Worm (Caenorhabditis elegans) whole organism, young adult: ENCODE measurements around the gene F47B8.13.

Experiments
- B0035.1 ChIP-seq: sonication (generic microtip); optimal IDR thresholded peaks from 2 replicates; lab custom pipeline; 2016; ENCODE audit warnings: missing genetic modification characterization, mild to moderate bottlenecking, missing compliant biosample characterization, missing genotype, missing genetic modification reagents
- B0261.1 ChIP-seq: sonication (generic microtip); optimal IDR thresholded peaks from 2 replicates; lab custom pipeline; 2016; ENCODE audit warnings: mild to moderate bottlenecking, missing genetic modification characterization, moderate library complexity, missing compliant biosample characterization
- B0336.3 ChIP-seq: fragments of 200-800 bp; sonication (Bioruptor generic); IDR thresholded peaks from 2 replicates; pipeline ENCODE4 v1.3.6; 2022; ENCODE audit warnings: missing genetic modification characterization, missing compliant biosample characterization
- C06A6.2 ChIP-seq: fragments of 200-800 bp; sonication (Bioruptor generic); conservative IDR thresholded peaks from 2 replicates; pipeline ENCODE4 v1.3.6; 2022; ENCODE audit warnings: missing genetic modification characterization, missing compliant biosample characterization
- F22D6.2 ChIP-seq: sonication (generic microtip); optimal IDR thresholded peaks from 2 replicates; lab custom pipeline; 2016; ENCODE audit warnings: mild to moderate bottlenecking, missing genetic modification characterization, missing compliant biosample characterization
- F33H1.4 ChIP-seq: fragments of 200-800 bp; sonication (Bioruptor generic); IDR thresholded peaks from 2 replicates; pipeline ENCODE4 v1.3.6; 2022; ENCODE audit warnings: missing genetic modification reagents, missing genetic modification characterization, missing compliant biosample characterization
- T26A5.8 ChIP-seq: sonication (generic microtip); optimal IDR thresholded peaks from 2 replicates; lab custom pipeline; 2016; ENCODE audit warnings: missing genetic modification characterization, missing compliant biosample characterization
- Y67H2A.10 ChIP-seq: fragments of 200-800 bp; sonication (Bioruptor generic); conservative IDR thresholded peaks from 2 replicates; pipeline ENCODE4 v1.3.6; 2022; ENCODE audit warnings: missing genetic modification reagents, missing genetic modification characterization, missing compliant biosample characterization
- ZK185.1 ChIP-seq: sonication (generic microtip); optimal IDR thresholded peaks from 2 replicates; lab custom pipeline; 2016; ENCODE audit warnings: mild to moderate bottlenecking, missing genetic modification characterization, missing compliant biosample characterization; ENCODE audit not compliant: poor library complexity, severe bottlenecking
- akir-1 ChIP-seq: fragments of 200-800 bp; sonication (Bioruptor generic); optimal IDR thresholded peaks from 2 replicates; lab custom pipeline; 2018; ENCODE audit warnings: mild to moderate bottlenecking, missing genetic modification characterization, moderate library complexity, missing compliant biosample characterization
- ama-1 ChIP-seq, 3 experiments: fragments of 150-350 bp in 1 of 3; sonication (generic microtip) in 2 of 3; optimal IDR thresholded peaks; 2 replicates each; lab custom pipeline; 2014 to 2018; ENCODE audit warnings: missing biosample characterization in 2 of 3, missing genetic modification characterization in 2 of 3, missing genetic modification reagents in 2 of 3
- aptf-2 ChIP-seq: fragments of 200-800 bp; sonication (Bioruptor generic); conservative IDR thresholded peaks from 2 replicates; pipeline ENCODE4 v1.3.6; 2022; ENCODE audit warnings: missing genetic modification reagents, missing genetic modification characterization, missing compliant biosample characterization
- atf-7 ChIP-seq: sonication (generic microtip); optimal IDR thresholded peaks from 2 replicates; lab custom pipeline; 2017; ENCODE audit warnings: mild to moderate bottlenecking, missing genetic modification characterization, missing compliant biosample characterization
- attf-3 ChIP-seq: fragments of 200-800 bp; sonication (Bioruptor generic); conservative IDR thresholded peaks from 2 replicates; pipeline ENCODE4 v1.3.6; 2022; ENCODE audit warnings: missing genetic modification reagents, missing genetic modification characterization, missing compliant biosample characterization
- bed-2 ChIP-seq: fragments of 200-800 bp; sonication (Bioruptor generic); IDR thresholded peaks from 2 replicates; pipeline ENCODE4 v1.3.6; 2022; ENCODE audit warnings: missing genetic modification reagents, missing genetic modification characterization, missing compliant biosample characterization
- ceh-100 ChIP-seq: fragments of 200-800 bp; sonication (Bioruptor generic); IDR thresholded peaks from 2 replicates; pipeline ENCODE4 v1.3.6; 2022; ENCODE audit warnings: missing genetic modification reagents, missing genetic modification characterization, missing compliant biosample characterization
- die-1 ChIP-seq: sonication (generic microtip); optimal IDR thresholded peaks from 2 replicates; lab custom pipeline; 2016; ENCODE audit warnings: missing genotype, mild to moderate bottlenecking, missing genetic modification characterization, missing compliant biosample characterization
- dox-1 ChIP-seq: fragments of 200-800 bp; sonication (Bioruptor generic); IDR thresholded peaks from 2 replicates; pipeline ENCODE4 v1.3.6; 2022; ENCODE audit warnings: missing genetic modification reagents, missing genetic modification characterization, missing compliant biosample characterization
- egl-44 ChIP-seq: fragments of 200-800 bp; sonication (Bioruptor generic); IDR thresholded peaks from 2 replicates; pipeline ENCODE4 v1.3.6; 2022; ENCODE audit warnings: missing genetic modification reagents, missing genetic modification characterization, missing compliant biosample characterization
- egrh-3 ChIP-seq: fragments of 200-800 bp; sonication (Bioruptor generic); IDR thresholded peaks from 2 replicates; pipeline ENCODE4 v1.3.6; 2022; ENCODE audit warnings: missing genetic modification reagents, missing genetic modification characterization, missing compliant biosample characterization
- ekl-4 ChIP-seq: fragments of 200-800 bp; sonication (Bioruptor generic); IDR thresholded peaks from 2 replicates; pipeline ENCODE4 v1.3.6; 2022; ENCODE audit warnings: missing genetic modification reagents, missing genetic modification characterization, missing compliant biosample characterization
- gei-17 ChIP-seq: fragments of 200-800 bp; sonication (Bioruptor generic); optimal IDR thresholded peaks from 2 replicates; lab custom pipeline; 2018; ENCODE audit warnings: mild to moderate bottlenecking, missing genetic modification characterization, missing compliant biosample characterization
- him-1 ChIP-seq: sonication (generic microtip); optimal IDR thresholded peaks from 2 replicates; lab custom pipeline; 2016; ENCODE audit warnings: missing genotype, missing genetic modification reagents, missing genetic modification characterization, missing compliant biosample characterization
- hlh-12 ChIP-seq: sonication (generic microtip); optimal IDR thresholded peaks from 2 replicates; lab custom pipeline; 2016; ENCODE audit warnings: missing genetic modification characterization, missing compliant biosample characterization
- hsf-1 ChIP-seq: fragments of 200-800 bp; sonication (Bioruptor generic); IDR thresholded peaks from 2 replicates; pipeline ENCODE4 v1.3.6; 2022; ENCODE audit warnings: missing genetic modification reagents, missing genetic modification characterization, missing compliant biosample characterization
- lin-35 ChIP-seq, 3 experiments: fragments of 150-350 bp in 2 of 3; sonication (generic microtip) in 1 of 3; optimal IDR thresholded peaks; 2 replicates each; lab custom pipeline; 2014 to 2018; ENCODE audit warnings: missing biosample characterization in 3 of 3, missing genetic modification characterization in 3 of 3, missing genetic modification reagents in 3 of 3
- lin-40 ChIP-seq: sonication (generic microtip); optimal IDR thresholded peaks from 2 replicates; lab custom pipeline; 2016; ENCODE audit warnings: missing genetic modification characterization, mild to moderate bottlenecking, missing compliant biosample characterization, missing genotype, missing genetic modification reagents
- lin-54 ChIP-seq: fragments of 200-800 bp; sonication (Bioruptor generic); optimal IDR thresholded peaks from 2 replicates; lab custom pipeline; 2018; ENCODE audit warnings: mild to moderate bottlenecking, missing genetic modification characterization, missing compliant biosample characterization
- lsl-1 ChIP-seq: fragments of 200-800 bp; sonication (Bioruptor generic); optimal IDR thresholded peaks from 2 replicates; lab custom pipeline; 2018; ENCODE audit warnings: mild to moderate bottlenecking, missing genetic modification characterization, moderate library complexity, missing compliant biosample characterization
- madf-6 ChIP-seq: fragments of 200-800 bp; sonication (Bioruptor generic); IDR thresholded peaks from 2 replicates; pipeline ENCODE4 v1.3.6; 2022; ENCODE audit warnings: missing genetic modification reagents, missing genetic modification characterization, missing compliant biosample characterization
- mcd-1 ChIP-seq: fragments of 200-800 bp; sonication (Bioruptor generic); IDR thresholded peaks from 2 replicates; pipeline ENCODE4 v1.3.6; 2022; ENCODE audit warnings: missing genetic modification reagents, missing genetic modification characterization, missing compliant biosample characterization
- mxl-1 ChIP-seq: sonication (generic microtip); optimal IDR thresholded peaks from 2 replicates; lab custom pipeline; 2016; ENCODE audit warnings: missing genetic modification characterization, missing compliant biosample characterization
- nfyb-1 ChIP-seq: fragments of 200-800 bp; sonication (Bioruptor generic); IDR thresholded peaks from 2 replicates; pipeline ENCODE4 v1.3.6; 2022; ENCODE audit warnings: missing genetic modification reagents, missing genetic modification characterization, missing compliant biosample characterization
- nhr-120 ChIP-seq: fragments of 200-800 bp; sonication (Bioruptor generic); IDR thresholded peaks from 2 replicates; pipeline ENCODE4 v1.3.6; 2022; ENCODE audit warnings: missing genetic modification characterization, missing compliant biosample characterization
- nhr-179 ChIP-seq: sonication (generic microtip); optimal IDR thresholded peaks from 2 replicates; lab custom pipeline; 2016; ENCODE audit warnings: mild to moderate bottlenecking, missing genetic modification characterization, missing compliant biosample characterization
- pha-4 ChIP-seq: fragments of 150-350 bp; sonication (generic microtip); optimal IDR thresholded peaks from 2 replicates; lab custom pipeline; 2014; ENCODE audit warnings: missing biosample characterization, missing genetic modification reagents, missing genetic modification characterization
- repo-1 ChIP-seq: sonication (generic microtip); optimal IDR thresholded peaks from 2 replicates; lab custom pipeline; 2017; ENCODE audit warnings: mild to moderate bottlenecking, missing genetic modification characterization, missing compliant biosample characterization
- sdz-38 ChIP-seq: sonication (generic microtip); optimal IDR thresholded peaks from 2 replicates; lab custom pipeline; 2016; ENCODE audit warnings: missing genotype, missing genetic modification characterization, missing compliant biosample characterization
- snpc-1.3 ChIP-seq: sonication (generic microtip); optimal IDR thresholded peaks from 2 replicates; lab custom pipeline; 2017; ENCODE audit warnings: missing genetic modification characterization, mild to moderate bottlenecking, missing compliant biosample characterization, antibody characterized with exemption, moderate library complexity, missing genotype, missing genetic modification reagents; ENCODE audit not compliant: insufficient read depth
- snpc-4 ChIP-seq, 5 experiments: fragments of 150-350 bp in 1 of 5; sonication (generic microtip) in 4 of 5; optimal IDR thresholded peaks; 2 replicates each; lab custom pipeline; 2014 to 2018; ENCODE audit warnings: missing genetic modification characterization in 5 of 5, missing biosample characterization in 3 of 5, antibody characterized with exemption in 2 of 5, mild to moderate bottlenecking in 2 of 5, missing compliant biosample characterization in 2 of 5, missing genotype in 2 of 5, moderate library complexity in 2 of 5, missing genetic modification reagents in 1 of 5
- tbx-9 ChIP-seq: sonication (generic microtip); optimal IDR thresholded peaks from 2 replicates; lab custom pipeline; 2016; ENCODE audit warnings: borderline replicate concordance, missing genetic modification characterization, inconsistent platforms, missing compliant biosample characterization
- ztf-28 ChIP-seq: fragments of 200-800 bp; sonication (Bioruptor generic); IDR thresholded peaks from 2 replicates; pipeline ENCODE4 v1.3.6; 2022; ENCODE audit warnings: missing genetic modification reagents, missing genetic modification characterization, missing compliant biosample characterization
- ztf-3 ChIP-seq: fragments of 200-800 bp; sonication (Bioruptor generic); optimal IDR thresholded peaks from 2 replicates; lab custom pipeline; 2018; ENCODE audit warnings: mild to moderate bottlenecking, missing genetic modification characterization, missing compliant biosample characterization

The F47B8.13 gene

ce11 chrV:14355738-14356368 lies 36.3 kb upstream of the F47B8.13 start, which contains the start of gene cyn-1 (continued):
- TF ChIP-seq pha-4 (tag; lab: Kevin White, UChicago) (no peak), sdz-38 (no peak), him-1 (tag; lab: Kevin White, UChicago) (peak; percentile 59), mxl-1 (tag; lab: Kevin White, UChicago) (no peak), attf-3 (GFP tag; lab: Robert Waterston, UW) (peak; percentile 58; the same call in 1 of the 2 replicates), repo-1 (no peak), B0336.3 (GFP tag; lab: Robert Waterston, UW) (peak; percentile 82), ama-1 (optimal IDR thresholded peaks at IDR 0.05; lab: Kevin White, UChicago) (peak; percentile 20), ama-1 (GFP tag; optimal IDR thresholded peaks at IDR 0.05; lab: Kevin White, UChicago) (no peak)
- TF ChIP-seq, all 124 proteins: peak for 46

ce11 chrV:14354258-14354877 lies 34.8 kb upstream of the F47B8.13 start, which contains the start of gene Y49A3A.3:
Gene Y49A3A.3, plus strand, starts transcription at chrV:14354410.
- TF ChIP-seq egrh-3 (GFP tag; lab: Robert Waterston, UW) = no peak
- TF ChIP-seq him-1 (tag; lab: Kevin White, UChicago) = no peak
- TF ChIP-seq nfyb-1 (GFP tag; lab: Robert Waterston, UW) = peak; percentile 78
- peak; percentile 24 for TF ChIP-seq gei-17 (GFP tag; lab: Kevin White, UChicago)
- TF ChIP-seq ztf-3 (GFP tag; lab: Kevin White, UChicago) = peak; percentile 72
- no peak for TF ChIP-seq snpc-1.3
- peak; percentile 23 for TF ChIP-seq F22D6.2 (tag; lab: Kevin White, UChicago)
- TF ChIP-seq lin-40 (tag; lab: Kevin White, UChicago) = peak; percentile 82
- TF ChIP-seq nhr-179 = no peak
- peak; percentile 65 for TF ChIP-seq B0035.1
- TF ChIP-seq mcd-1 = peak; percentile 49
- peak; percentile 56 for TF ChIP-seq madf-6 (GFP tag; lab: Robert Waterston, UW)
- no peak for TF ChIP-seq nhr-120 (GFP tag; lab: Robert Waterston, UW)
- peak; percentile 33 for TF ChIP-seq die-1
- TF ChIP-seq lsl-1 (GFP tag; lab: Kevin White, UChicago) = peak; percentile 2
- TF ChIP-seq dox-1 (GFP tag; lab: Robert Waterston, UW) = peak; percentile 34; the same call in 1 of the 2 replicates
- TF ChIP-seq snpc-4 (GFP tag; optimal IDR thresholded peaks at IDR 0.05; lab: Kevin White, UChicago) = no peak
- peak in 3 of 4 experiments; percentile 51 to 63 (median 59) for TF ChIP-seq snpc-4 (tag; optimal IDR thresholded peaks at IDR 0.05; lab: Kevin White, UChicago)
- TF ChIP-seq bed-2 = no peak
- TF ChIP-seq lin-35 (GFP tag; optimal IDR thresholded peaks at IDR 0.05; lab: Kevin White, UChicago) = peak in 1 of 3 experiments; percentile 23
- TF ChIP-seq lin-54 (GFP tag; lab: Kevin White, UChicago) = peak; percentile 43
- peak; percentile 90 for TF ChIP-seq ekl-4 (GFP tag; lab: Robert Waterston, UW)
- 0 out of 2 replicates have a peak, but pooled peaks have one; percentile 13 for TF ChIP-seq C06A6.2 (GFP tag; lab: Robert Waterston, UW)
- TF ChIP-seq akir-1 (GFP tag; lab: Kevin White, UChicago) = peak; percentile 13
- TF ChIP-seq atf-7 (tag; lab: Kevin White, UChicago) = peak; percentile 84
- no peak for TF ChIP-seq egl-44 (GFP tag; lab: Robert Waterston, UW)
- no peak for TF ChIP-seq aptf-2 (GFP tag; lab: Robert Waterston, UW)
- peak; percentile 94 for TF ChIP-seq B0336.3 (GFP tag; lab: Robert Waterston, UW)
- no peak for TF ChIP-seq T26A5.8 (tag; lab: Kevin White, UChicago)
- no peak for TF ChIP-seq ztf-28 (GFP tag; lab: Robert Waterston, UW)
- TF ChIP-seq ama-1 (optimal IDR thresholded peaks at IDR 0.05; lab: Kevin White, UChicago) = peak; percentile 76
- TF ChIP-seq ama-1 (GFP tag; optimal IDR thresholded peaks at IDR 0.05; lab: Kevin White, UChicago) = peak in 1 of 2 experiments; percentile 80
- TF ChIP-seq hsf-1 = peak; percentile 17; the same call in 1 of the 2 replicates
- TF ChIP-seq ZK185.1 (tag; lab: Kevin White, UChicago) = peak; percentile 56
- no peak for TF ChIP-seq B0261.1
- no peak for TF ChIP-seq Y67H2A.10 (GFP tag; lab: Robert Waterston, UW)
- no peak for TF ChIP-seq F33H1.4
- no peak for TF ChIP-seq hlh-12
- no peak for TF ChIP-seq tbx-9
- TF ChIP-seq ceh-100 (GFP tag; lab: Robert Waterston, UW) = peak; percentile 66
